Worm (Caenorhabditis elegans): Measurements from ENCODE around the gene F23H11.4.

Gene F23H11.4

DNA sequence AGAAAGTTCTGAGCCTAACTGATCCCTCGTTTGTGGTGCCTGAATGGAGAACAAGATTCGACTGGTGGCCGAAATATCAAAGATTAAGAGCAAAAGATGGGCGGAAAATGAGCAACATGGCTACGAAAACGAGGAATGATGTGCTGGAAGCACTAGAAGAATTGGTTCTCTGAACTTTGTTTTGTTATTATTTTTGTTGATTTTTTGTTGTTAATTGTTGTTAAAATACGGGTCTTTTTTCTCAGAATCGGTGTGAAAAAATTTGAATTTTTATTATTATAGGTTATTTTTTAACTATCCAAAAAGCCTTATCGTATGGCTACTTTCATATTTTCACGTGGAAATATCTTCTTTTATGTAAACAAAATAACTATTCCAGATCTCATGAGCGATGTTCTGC lies 51.1 kb downstream of the F23H11.4 start, which contains the start of gene K02F3.12:
K02F3.12 (plus strand) TSS at position 301 of the 400 bp plus-strand sequence.
- TF ChIP-seq rcor-1 (GFP tag; IDR thresholded peaks at IDR 0.05) = no peak
- no peak for TF ChIP-seq let-607 (tag; optimal IDR thresholded peaks at IDR 0.05)
- TF ChIP-seq mcd-1 (GFP tag; IDR thresholded peaks at IDR 0.05) = no peak
- no peak for TF ChIP-seq madf-10 (tag; optimal IDR thresholded peaks at IDR 0.05)
- no peak for TF ChIP-seq hlh-12 (tag; optimal IDR thresholded peaks at IDR 0.05)
- TF ChIP-seq Y53G8AR.9 (GFP tag; conservative IDR thresholded peaks at IDR 0.05) = no peak
- no peak for TF ChIP-seq D2030.7 (GFP tag; IDR thresholded peaks at IDR 0.05)
- TF ChIP-seq athp-1 (tag; optimal IDR thresholded peaks at IDR 0.05) = no peak
- no peak for TF ChIP-seq snpc-1.1 (tag; optimal IDR thresholded peaks at IDR 0.05; ENCODE audit: insufficient read depth)
- TF ChIP-seq cebp-2 (GFP tag; IDR thresholded peaks at IDR 0.05) = no peak

DNA sequence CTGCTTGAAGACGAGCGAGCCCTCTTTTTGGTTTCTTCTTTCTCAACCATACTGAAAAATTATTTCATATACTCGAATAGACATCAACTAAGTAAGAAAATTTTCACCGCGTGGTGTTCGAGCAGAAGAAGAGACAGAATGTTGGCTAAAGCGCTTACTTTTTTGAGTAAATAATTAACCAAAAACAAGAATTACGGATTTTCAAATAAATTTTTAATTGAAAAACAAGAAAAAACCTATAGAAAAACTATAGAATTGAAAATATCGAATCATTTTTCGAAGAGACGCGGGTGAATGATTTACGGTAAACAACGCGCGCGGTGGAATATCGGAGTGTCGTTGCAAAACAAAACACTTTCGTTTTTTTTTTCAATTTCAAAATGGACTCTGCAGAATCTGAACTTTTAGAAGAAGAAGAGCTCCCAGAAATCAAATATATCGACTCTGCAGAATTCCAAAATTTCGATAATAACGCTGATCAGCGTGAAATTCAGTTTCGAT lies 53.4 kb downstream of the F23H11.4 start, which contains the start of the genes rnp-5 and tag-51:
rnp-5 (minus strand) TSS at position 51 of the 501 bp plus-strand sequence.
tag-51 (plus strand) TSS at position 363 of the 501 bp plus-strand sequence.
- TF ChIP-seq F52B5.7 (tag; optimal IDR thresholded peaks at IDR 0.05) (no peak), attf-3 (GFP tag; conservative IDR thresholded peaks at IDR 0.05) (peak; percentile 89)

DNA sequence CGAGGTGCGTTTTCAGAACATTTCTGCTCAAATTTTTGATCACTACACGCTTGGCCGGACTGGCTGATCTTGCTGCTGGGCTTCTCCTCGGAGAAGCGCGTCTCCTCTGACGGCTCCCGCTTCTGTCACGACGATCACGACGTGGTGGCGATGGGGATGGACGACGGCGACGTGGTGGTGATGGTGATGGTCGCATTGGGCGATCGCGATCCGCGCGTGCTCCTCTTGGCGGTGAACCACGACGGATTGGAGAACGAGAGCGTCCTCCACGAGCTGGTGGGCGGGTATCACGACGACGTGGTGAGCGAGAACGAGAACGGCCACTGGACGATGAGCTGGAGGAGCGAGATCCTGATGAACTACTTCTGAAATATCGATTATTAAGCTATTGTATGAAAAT lies 53.9 kb downstream of the F23H11.4 start:
- TF ChIP-seq lin-54 (GFP tag; optimal IDR thresholded peaks at IDR 0.05) (no peak), mes-4 (tag; optimal IDR thresholded peaks at IDR 0.05) (no peak), B0035.1 (tag; optimal IDR thresholded peaks at IDR 0.05) (no peak), zim-3 (tag; optimal IDR thresholded peaks at IDR 0.05) (no peak), attf-5 (GFP tag; optimal IDR thresholded peaks at IDR 0.05) (no peak), rec-8 (tag; optimal IDR thresholded peaks at IDR 0.05) (no peak), egrh-3 (GFP tag; IDR thresholded peaks at IDR 0.05) (peak; percentile 73; the same call in 1 of the 2 replicates), dpl-1 (GFP tag; optimal IDR thresholded peaks at IDR 0.05) (no peak), zfh-2 (GFP tag; conservative IDR thresholded peaks at IDR 0.05) (peak; percentile 91), Y53F4B.3 (GFP tag; IDR thresholded peaks at IDR 0.05) (no peak), attf-6 (GFP tag; IDR thresholded peaks at IDR 0.05) (no peak), ceh-58 (GFP tag; IDR thresholded peaks at IDR 0.05) (no peak), tlf-1 (GFP tag; optimal IDR thresholded peaks at IDR 0.05) (no peak)

DNA sequence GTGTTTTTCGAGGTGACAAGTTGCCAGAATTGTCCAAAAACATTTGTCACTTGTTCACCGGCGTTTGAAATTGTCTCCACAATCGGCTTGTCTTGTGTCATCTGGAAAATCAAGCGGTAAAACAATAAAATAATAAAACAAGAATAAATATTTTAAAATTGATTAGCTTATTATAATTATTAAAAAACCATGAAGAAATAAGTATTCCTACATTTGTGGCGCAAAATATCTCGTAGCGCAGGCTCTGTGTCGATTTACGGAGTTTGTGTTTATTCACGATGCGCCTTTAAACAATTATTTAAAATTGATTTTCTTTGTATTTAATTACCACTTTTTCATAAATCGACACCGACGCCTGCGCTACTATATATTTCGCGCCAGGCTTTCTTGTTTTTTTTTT lies 55.0 kb downstream of the F23H11.4 start, which contains the start of gene moma-1:
moma-1 (minus strand) TSS at position 101 of the 400 bp plus-strand sequence.
- TF ChIP-seq madf-6 (GFP tag; IDR thresholded peaks at IDR 0.05) = peak; percentile 14; the same call in 1 of the 2 replicates
- TF ChIP-seq snpc-3.4 (tag; optimal IDR thresholded peaks at IDR 0.05) = peak; percentile 35
- TF ChIP-seq T07F8.4 (tag; optimal IDR thresholded peaks at IDR 0.05) = no peak
- TF ChIP-seq lag-1 (GFP tag; IDR thresholded peaks at IDR 0.05) = no peak
- TF ChIP-seq ceh-79 (tag; optimal IDR thresholded peaks at IDR 0.05) = peak; percentile 10
- no peak for TF ChIP-seq nhr-90 (tag; optimal IDR thresholded peaks at IDR 0.05)
- no peak for TF ChIP-seq tlf-1 (GFP tag; optimal IDR thresholded peaks at IDR 0.05)
- no peak for TF ChIP-seq ekl-4 (GFP tag; IDR thresholded peaks at IDR 0.05)
- TF ChIP-seq rpc-1 (optimal IDR thresholded peaks at IDR 0.05) = no peak
- TF ChIP-seq rpc-1 (tag; optimal IDR thresholded peaks at IDR 0.05) = no peak
- peak; percentile 27 for TF ChIP-seq efl-1 (GFP tag; optimal IDR thresholded peaks at IDR 0.05)
- TF ChIP-seq madf-3 (GFP tag; IDR thresholded peaks at IDR 0.05) = no peak
- no peak for TF ChIP-seq cebp-2 (GFP tag; IDR thresholded peaks at IDR 0.05)
- no peak for TF ChIP-seq K12H6.12 (tag; optimal IDR thresholded peaks at IDR 0.05)
